ENCODE assay signal across 4 fruit fly cellular contexts in the genomic region with DNA sequence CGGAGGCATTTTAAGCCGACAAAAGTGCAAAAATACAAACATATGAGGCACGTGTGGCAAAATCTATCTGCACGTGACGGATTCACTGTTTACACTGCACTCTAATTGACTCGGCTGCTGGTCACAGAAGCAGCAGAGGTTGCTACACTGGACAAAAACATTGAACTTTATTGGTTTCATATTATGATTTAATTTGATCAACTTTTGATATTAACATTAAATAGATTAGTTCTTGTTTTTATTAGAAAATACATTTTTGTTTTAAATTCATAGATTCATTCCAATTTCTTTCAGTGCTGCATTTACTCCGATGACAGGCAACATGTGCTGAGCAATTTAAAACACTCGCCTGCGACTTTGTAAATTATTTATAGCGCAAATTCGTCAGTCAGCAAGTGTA.
TF ChIP-seq lines count a peak whose summit lies in the region.

No protein-coding gene starts in this region.

- TF ChIP-seq CTCF in whole organism, embryonic (GFP tag; optimal IDR thresholded peaks at IDR 0.05; lab: Kevin White, UChicago): no peak

TF ChIP-seq in whole organism, adult, 20 proteins besides CTCF, POLR2A, EP300 and RAD21:
- no peak for TF ChIP-seq CG12768 (GFP tag; optimal IDR thresholded peaks at IDR 0.05; lab: Kevin White, UChicago)
- no peak for TF ChIP-seq Clk (GFP tag; optimal IDR thresholded peaks at IDR 0.05; lab: Kevin White, UChicago)
- TF ChIP-seq toe (GFP tag; optimal IDR thresholded peaks at IDR 0.05; lab: Kevin White, UChicago): no peak
- TF ChIP-seq Mnt (GFP tag; optimal IDR thresholded peaks at IDR 0.05; lab: Kevin White, UChicago): no peak
- no peak for TF ChIP-seq cnc (optimal IDR thresholded peaks at IDR 0.05; lab: Kevin White, UChicago)
- no peak for TF ChIP-seq Hr96 (GFP tag; optimal IDR thresholded peaks at IDR 0.05; lab: Kevin White, UChicago)
- TF ChIP-seq CG7045 (GFP tag; optimal IDR thresholded peaks at IDR 0.05; lab: Kevin White, UChicago): no peak
- TF ChIP-seq CG1620 (GFP tag; optimal IDR thresholded peaks at IDR 0.05; lab: Kevin White, UChicago): peak; percentile 7
- TF ChIP-seq CG14711 (tag; optimal IDR thresholded peaks at IDR 0.05; lab: Kevin White, UChicago): peak; percentile 16
- no peak for TF ChIP-seq CG11617 (GFP tag; optimal IDR thresholded peaks at IDR 0.05; lab: Kevin White, UChicago)
- no peak for TF ChIP-seq pad (GFP tag; optimal IDR thresholded peaks at IDR 0.05; lab: Kevin White, UChicago)
- TF ChIP-seq cic (GFP tag; optimal IDR thresholded peaks at IDR 0.05; lab: Kevin White, UChicago): no peak
- TF ChIP-seq kay (GFP tag; lab: Kevin White, UChicago; ENCODE audit: borderline replicate concordance): peak; percentile 34
- peak; percentile 5 for TF ChIP-seq bab1 (GFP tag; optimal IDR thresholded peaks at IDR 0.05; lab: Kevin White, UChicago)
- TF ChIP-seq CG5204 (GFP tag; optimal IDR thresholded peaks at IDR 0.05; lab: Kevin White, UChicago): no peak
- TF ChIP-seq CG7101 (tag; optimal IDR thresholded peaks at IDR 0.05; lab: Kevin White, UChicago): no peak
- TF ChIP-seq tj (GFP tag; optimal IDR thresholded peaks at IDR 0.05; lab: Kevin White, UChicago): no peak
- TF ChIP-seq ovo (GFP tag; optimal IDR thresholded peaks at IDR 0.05; lab: Kevin White, UChicago): no peak
- no peak for TF ChIP-seq CG33017 (tag; optimal IDR thresholded peaks at IDR 0.05; lab: Kevin White, UChicago)
- TF ChIP-seq Crg-1 (GFP tag; optimal IDR thresholded peaks at IDR 0.05; lab: Kevin White, UChicago): no peak

TF ChIP-seq in whole organism, embryonic, 481 proteins besides CTCF, POLR2A, EP300 and RAD21 (continues in another document):
- no peak for TF ChIP-seq BEAF-32 (GFP tag; optimal IDR thresholded peaks at IDR 0.05; lab: Kevin White, UChicago)
- TF ChIP-seq Ada2b (GFP tag; IDR thresholded peaks at IDR 0.05; lab: Robert Waterston, UW): peak; percentile 9; the same call in 1 of the 2 replicates
- peak; percentile 18 for TF ChIP-seq sens (GFP tag; lab: Kevin White, UChicago)
- TF ChIP-seq CG14667 (GFP tag; IDR thresholded peaks at IDR 0.05; lab: Robert Waterston, UW): no peak
- 0 out of 2 replicates have a peak, but pooled peaks have one; percentile 28 for TF ChIP-seq CG6689 (GFP tag; IDR thresholded peaks at IDR 0.05; lab: Robert Waterston, UW)
- no peak for TF ChIP-seq C15 (GFP tag; IDR thresholded peaks at IDR 0.05; lab: Robert Waterston, UW)
- TF ChIP-seq Chrac-16 (GFP tag; optimal IDR thresholded peaks at IDR 0.05; lab: Kevin White, UChicago): no peak
- no peak for TF ChIP-seq CG12155 (GFP tag; optimal IDR thresholded peaks at IDR 0.05; lab: Kevin White, UChicago)
- no peak for TF ChIP-seq insv (GFP tag; optimal IDR thresholded peaks at IDR 0.05; lab: Kevin White, UChicago)
- TF ChIP-seq salm (tag; optimal IDR thresholded peaks at IDR 0.05; lab: Kevin White, UChicago): no peak
- TF ChIP-seq Sox102F (GFP tag; optimal IDR thresholded peaks at IDR 0.05; lab: Kevin White, UChicago): no peak
- no peak for TF ChIP-seq CG13775 (GFP tag; optimal IDR thresholded peaks at IDR 0.05; lab: Kevin White, UChicago)
- no peak for TF ChIP-seq CG3847 (GFP tag; IDR thresholded peaks at IDR 0.05; lab: Robert Waterston, UW)
- no peak for TF ChIP-seq mld (GFP tag; IDR thresholded peaks at IDR 0.05; lab: Robert Waterston, UW; ENCODE audit: partially characterized antibody)
- no peak for TF ChIP-seq pfk (GFP tag; optimal IDR thresholded peaks at IDR 0.05; lab: Kevin White, UChicago)
- TF ChIP-seq CG15073 (GFP tag; optimal IDR thresholded peaks at IDR 0.05; lab: Kevin White, UChicago): no peak
- 0 out of 2 replicates have a peak, but pooled peaks have one; percentile 38 for TF ChIP-seq Drgx (GFP tag; IDR thresholded peaks at IDR 0.05; lab: Robert Waterston, UW)
- TF ChIP-seq bigmax (GFP tag; optimal IDR thresholded peaks at IDR 0.05; lab: Kevin White, UChicago): no peak
- TF ChIP-seq Gug (GFP tag; IDR thresholded peaks at IDR 0.05; lab: Robert Waterston, UW): no peak
- TF ChIP-seq CG11695 (GFP tag; IDR thresholded peaks at IDR 0.05; lab: Robert Waterston, UW): 0 out of 3 replicates have a peak, but pooled peaks have one; percentile 23
- no peak for TF ChIP-seq fd3F (GFP tag; optimal IDR thresholded peaks at IDR 0.05; lab: Kevin White, UChicago)
- TF ChIP-seq hbn (GFP tag; IDR thresholded peaks at IDR 0.05; lab: Robert Waterston, UW; ENCODE audit: partially characterized antibody): no peak
- no peak for TF ChIP-seq CG31365 (tag; optimal IDR thresholded peaks at IDR 0.05; lab: Kevin White, UChicago)

TF ChIP-seq in whole organism, prepupa, 60 proteins besides CTCF, POLR2A, EP300 and RAD21 (continues in another document):
- TF ChIP-seq CG3032 (tag; optimal IDR thresholded peaks at IDR 0.05; lab: Kevin White, UChicago) (peak; percentile 34), CG10631 (GFP tag; optimal IDR thresholded peaks at IDR 0.05; lab: Kevin White, UChicago) (peak; percentile 16), Eip78C (GFP tag; lab: Kevin White, UChicago) (peak; percentile 29), CG31627 (GFP tag; optimal IDR thresholded peaks at IDR 0.05; lab: Kevin White, UChicago) (no peak), dac (GFP tag; optimal IDR thresholded peaks at IDR 0.05; lab: Kevin White, UChicago) (no peak), CG34406 (GFP tag; optimal IDR thresholded peaks at IDR 0.05; lab: Kevin White, UChicago) (no peak), vri (GFP tag; optimal IDR thresholded peaks at IDR 0.05; lab: Kevin White, UChicago) (no peak), Hr4 (GFP tag; optimal IDR thresholded peaks at IDR 0.05; lab: Kevin White, UChicago) (peak; percentile 46), net (GFP tag; optimal IDR thresholded peaks at IDR 0.05; lab: Kevin White, UChicago) (peak; percentile 18), CG11294 (GFP tag; IDR thresholded peaks at IDR 0.05; lab: Robert Waterston, UW) (no peak), eg (GFP tag; IDR thresholded peaks at IDR 0.05; lab: Robert Waterston, UW) (peak; percentile 49; the same call in 2 of the 3 replicates), OdsH (GFP tag; optimal IDR thresholded peaks at IDR 0.05; lab: Kevin White, UChicago) (peak; percentile 10), pdm3 (GFP tag; optimal IDR thresholded peaks at IDR 0.05; lab: Kevin White, UChicago) (peak; percentile 8), Gug (GFP tag; IDR thresholded peaks at IDR 0.05; lab: Robert Waterston, UW) (0 out of 2 replicates have a peak, but pooled peaks have one; percentile 19), acj6 (GFP tag; optimal IDR thresholded peaks at IDR 0.05; lab: Kevin White, UChicago) (peak; percentile 8), CG8632 (GFP tag; optimal IDR thresholded peaks at IDR 0.05; lab: Kevin White, UChicago) (peak; percentile 9), CG3919 (GFP tag; optimal IDR thresholded peaks at IDR 0.05; lab: Kevin White, UChicago) (peak; percentile 10), Ets96B (tag; optimal IDR thresholded peaks at IDR 0.05; lab: Kevin White, UChicago) (peak; percentile 33), CG32006 (GFP tag; optimal IDR thresholded peaks at IDR 0.05; lab: Kevin White, UChicago) (peak; percentile 42), Sox102F (GFP tag; optimal IDR thresholded peaks at IDR 0.05; lab: Kevin White, UChicago) (no peak), CG8119 (GFP tag; IDR thresholded peaks at IDR 0.05; lab: Robert Waterston, UW) (peak; percentile 49; the same call in 1 of the 3 replicates), CG6808 (GFP tag; optimal IDR thresholded peaks at IDR 0.05; lab: Kevin White, UChicago) (no peak), Eip75B (GFP tag; optimal IDR thresholded peaks at IDR 0.05; lab: Kevin White, UChicago) (peak; percentile 4), achi (GFP tag; optimal IDR thresholded peaks at IDR 0.05; lab: Kevin White, UChicago) (peak; percentile 30), CG6276 (GFP tag; optimal IDR thresholded peaks at IDR 0.05; lab: Kevin White, UChicago) (peak; percentile 17)

TF ChIP-seq in whole organism, pupa, 21 proteins besides CTCF, POLR2A, EP300 and RAD21:
- TF ChIP-seq EcR (GFP tag; optimal IDR thresholded peaks at IDR 0.05; lab: Kevin White, UChicago): no peak
- no peak for TF ChIP-seq Ets98B (GFP tag; IDR thresholded peaks at IDR 0.05; lab: Robert Waterston, UW)
- peak; percentile 11 for TF ChIP-seq CG34367 (tag; optimal IDR thresholded peaks at IDR 0.05; lab: Kevin White, UChicago)
- no peak for TF ChIP-seq CG13204 (GFP tag; optimal IDR thresholded peaks at IDR 0.05; lab: Kevin White, UChicago)
- TF ChIP-seq CG8301 (tag; optimal IDR thresholded peaks at IDR 0.05; lab: Kevin White, UChicago): peak; percentile 23
- peak; percentile 56; the same call in 1 of the 3 replicates for TF ChIP-seq CG4496 (GFP tag; IDR thresholded peaks at IDR 0.05; lab: Robert Waterston, UW)
- TF ChIP-seq Pif1A (GFP tag; optimal IDR thresholded peaks at IDR 0.05; lab: Kevin White, UChicago): peak; percentile 22
- no peak for TF ChIP-seq fd96Ca (GFP tag; IDR thresholded peaks at IDR 0.05; lab: Robert Waterston, UW)
- no peak for TF ChIP-seq CG15710 (tag; optimal IDR thresholded peaks at IDR 0.05; lab: Kevin White, UChicago)
- peak; percentile 13 for TF ChIP-seq CG8159 (tag; optimal IDR thresholded peaks at IDR 0.05; lab: Kevin White, UChicago)
- TF ChIP-seq CG14655 (GFP tag; optimal IDR thresholded peaks at IDR 0.05; lab: Kevin White, UChicago): peak; percentile 4
- peak; percentile 31; the same call in 1 of the 2 replicates for TF ChIP-seq CG12605 (GFP tag; IDR thresholded peaks at IDR 0.05; lab: Robert Waterston, UW)
